Worm (Caenorhabditis elegans) whole organism, L2 larva: ENCODE data around the gene C13A2.10.

Experiments used
- C34F6.9 ChIP-seq: fragments of 150-350 bp; optimal IDR thresholded peaks from 2 replicates; lab custom pipeline; 2014; ENCODE audit warnings: missing biosample characterization, missing genetic modification characterization
- F13H6.1 ChIP-seq: sonication (generic microtip); optimal IDR thresholded peaks from 2 replicates; lab custom pipeline; 2016; ENCODE audit warnings: missing genetic modification characterization, missing compliant biosample characterization
- Y55F3AM.14 ChIP-seq: fragments of 200-800 bp; sonication (Bioruptor generic); optimal IDR thresholded peaks from 2 replicates; lab custom pipeline; 2018; ENCODE audit warnings: mild to moderate bottlenecking, missing genetic modification characterization, missing compliant biosample characterization
- ZK546.5 ChIP-seq: sonication (generic microtip); optimal IDR thresholded peaks from 2 replicates; lab custom pipeline; 2017; ENCODE audit warnings: missing biosample characterization, missing genetic modification characterization
- alr-1 ChIP-seq: fragments of 150-350 bp; optimal IDR thresholded peaks from 2 replicates; lab custom pipeline; 2014; ENCODE audit warnings: missing biosample characterization, missing genetic modification characterization
- aly-2 ChIP-seq: fragments of 150-350 bp; optimal IDR thresholded peaks from 2 replicates; lab custom pipeline; 2014; ENCODE audit warnings: missing biosample characterization, missing genetic modification characterization
- ama-1 ChIP-seq: fragments of 150-350 bp; optimal IDR thresholded peaks from 2 replicates; lab custom pipeline; 2018; ENCODE audit warnings: inconsistent platforms
- blmp-1 ChIP-seq: sonication (generic microtip); optimal IDR thresholded peaks from 2 replicates; lab custom pipeline; 2017; ENCODE audit warnings: missing genetic modification characterization, mild to moderate bottlenecking, missing compliant biosample characterization, antibody characterized with exemption, moderate library complexity; ENCODE audit not compliant: insufficient read depth
- ceh-82 ChIP-seq: fragments of 150-350 bp; optimal IDR thresholded peaks from 2 replicates; lab custom pipeline; 2014; ENCODE audit warnings: missing biosample characterization, missing genetic modification characterization
- crh-2 ChIP-seq: sonication (generic microtip); optimal IDR thresholded peaks from 2 replicates; lab custom pipeline; 2017; ENCODE audit warnings: missing biosample characterization, missing genetic modification characterization
- egl-27 ChIP-seq: sonication (generic microtip); optimal IDR thresholded peaks from 3 replicates; lab custom pipeline; 2017; ENCODE audit warnings: missing biosample characterization, missing genetic modification reagents, missing genetic modification characterization
- elt-1 ChIP-seq: fragments of 150-350 bp; optimal IDR thresholded peaks from 2 replicates; lab custom pipeline; 2014; ENCODE audit warnings: missing biosample characterization, missing genetic modification characterization
- fos-1 ChIP-seq: fragments of 150-350 bp; optimal IDR thresholded peaks from 2 replicates; lab custom pipeline; 2014; ENCODE audit warnings: missing biosample characterization, missing genetic modification characterization
- gmeb-1 ChIP-seq: fragments of 150-350 bp; optimal IDR thresholded peaks from 2 replicates; lab custom pipeline; 2014; ENCODE audit warnings: missing biosample characterization, missing genetic modification characterization
- lin-11 ChIP-seq: fragments of 150-350 bp; sonication (generic microtip); optimal IDR thresholded peaks from 2 replicates; lab custom pipeline; 2014; ENCODE audit warnings: missing biosample characterization, missing genetic modification characterization, inconsistent platforms, mixed read lengths
- lin-13 ChIP-seq: fragments of 150-350 bp; optimal IDR thresholded peaks from 2 replicates; lab custom pipeline; 2014; ENCODE audit warnings: missing biosample characterization, missing genetic modification reagents, missing genetic modification characterization
- lsy-2 ChIP-seq, 2 experiments: fragments of 150-350 bp in 1 of 2; sonication (generic microtip) in 1 of 2; optimal IDR thresholded peaks; 2 replicates each; lab custom pipeline; 2014 to 2017; ENCODE audit warnings: missing biosample characterization in 2 of 2, missing genetic modification characterization in 2 of 2
- mab-5 ChIP-seq: fragments of 150-350 bp; optimal IDR thresholded peaks from 2 replicates; lab custom pipeline; 2014; ENCODE audit warnings: missing biosample characterization, missing genetic modification characterization
- nhr-10 ChIP-seq: sonication (generic microtip); optimal IDR thresholded peaks from 2 replicates; lab custom pipeline; 2017; ENCODE audit warnings: missing biosample characterization, missing genetic modification characterization
- nhr-12 ChIP-seq: fragments of 150-350 bp; optimal IDR thresholded peaks from 2 replicates; lab custom pipeline; 2014; ENCODE audit warnings: missing biosample characterization, missing genetic modification characterization
- nhr-129 ChIP-seq: fragments of 150-350 bp; optimal IDR thresholded peaks from 2 replicates; lab custom pipeline; 2014; ENCODE audit warnings: missing biosample characterization, missing genetic modification characterization
- nhr-21 ChIP-seq: fragments of 150-350 bp; optimal IDR thresholded peaks from 2 replicates; lab custom pipeline; 2014; ENCODE audit warnings: missing biosample characterization, missing genetic modification characterization
- nhr-23 ChIP-seq: fragments of 150-350 bp; optimal IDR thresholded peaks from 2 replicates; lab custom pipeline; 2014; ENCODE audit warnings: missing biosample characterization, missing genetic modification reagents, missing genetic modification characterization
- nhr-25 ChIP-seq: fragments of 150-350 bp; sonication (generic microtip); optimal IDR thresholded peaks from 3 replicates; lab custom pipeline; 2014; ENCODE audit warnings: missing biosample characterization, missing genetic modification characterization
- nhr-77 ChIP-seq: fragments of 150-350 bp; optimal IDR thresholded peaks from 2 replicates; lab custom pipeline; 2014; ENCODE audit warnings: missing biosample characterization, missing genetic modification characterization
- peb-1 ChIP-seq: fragments of 150-350 bp; optimal IDR thresholded peaks from 2 replicates; lab custom pipeline; 2014; ENCODE audit warnings: missing biosample characterization, missing genetic modification characterization
- sem-4 ChIP-seq: fragments of 150-350 bp; optimal IDR thresholded peaks from 2 replicates; lab custom pipeline; 2014; ENCODE audit warnings: missing biosample characterization, missing genetic modification reagents, missing genetic modification characterization
- sma-3 ChIP-seq: sonication (generic microtip); optimal IDR thresholded peaks from 2 replicates; lab custom pipeline; 2016; ENCODE audit warnings: missing genetic modification reagents, missing genetic modification characterization, missing compliant biosample characterization
- sma-9 ChIP-seq, 2 experiments: fragments of 150-350 bp in 1 of 2; sonication (generic microtip) in 1 of 2; optimal IDR thresholded peaks; 2 replicates each; lab custom pipeline; 2014 to 2016; ENCODE audit warnings: missing genetic modification characterization in 2 of 2, mild to moderate bottlenecking in 1 of 2, missing biosample characterization in 1 of 2, missing compliant biosample characterization in 1 of 2, missing genetic modification reagents in 1 of 2, moderate library complexity in 1 of 2
- snpc-4 ChIP-seq: fragments of 150-350 bp; optimal IDR thresholded peaks from 2 replicates; lab custom pipeline; 2014; ENCODE audit warnings: missing biosample characterization, missing genetic modification characterization
- unc-39 ChIP-seq: fragments of 150-350 bp; optimal IDR thresholded peaks from 2 replicates; lab custom pipeline; 2014; ENCODE audit warnings: missing biosample characterization, missing genetic modification characterization
- unc-55 ChIP-seq: fragments of 150-350 bp; sonication (generic microtip); optimal IDR thresholded peaks from 3 replicates; lab custom pipeline; 2014; ENCODE audit warnings: missing biosample characterization, missing genetic modification reagents, missing genetic modification characterization
- unc-62 ChIP-seq: fragments of 150-350 bp; optimal IDR thresholded peaks from 2 replicates; lab custom pipeline; 2014; ENCODE audit warnings: missing biosample characterization, missing genetic modification reagents, missing genetic modification characterization
- ztf-11 ChIP-seq: sonication (generic microtip); optimal IDR thresholded peaks from 2 replicates; lab custom pipeline; 2017; ENCODE audit warnings: missing biosample characterization, missing genetic modification characterization
- ztf-4 ChIP-seq: fragments of 150-350 bp; optimal IDR thresholded peaks from 2 replicates; lab custom pipeline; 2014; ENCODE audit warnings: missing biosample characterization, missing genetic modification characterization

Gene C13A2.10

DNA sequence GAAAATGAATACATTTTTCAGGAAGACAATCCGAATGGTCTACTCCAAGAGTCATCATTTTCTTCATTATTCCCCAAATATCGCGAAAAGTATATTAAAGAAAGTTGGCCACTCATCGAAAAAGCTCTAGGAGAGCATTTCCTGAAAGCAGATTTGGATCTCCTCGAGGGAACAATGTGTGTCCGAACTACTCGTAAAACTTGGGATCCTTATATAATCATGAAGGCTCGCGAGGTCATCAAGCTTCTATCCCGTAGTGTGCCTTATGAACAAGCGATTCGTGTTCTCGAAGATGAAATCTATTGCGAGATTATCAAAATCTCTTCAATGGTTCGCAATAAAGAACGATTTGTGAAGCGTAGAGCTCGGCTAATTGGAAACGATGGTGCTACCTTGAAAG lies 43.4 kb downstream of the C13A2.10 start:
- TF ChIP-seq ztf-11: no peak
- no peak for TF ChIP-seq nhr-23 (tag; lab: Kevin White, UChicago)
- no peak for TF ChIP-seq nhr-129 (tag; lab: Kevin White, UChicago)
- no peak for TF ChIP-seq snpc-4 (tag; lab: Kevin White, UChicago)
- TF ChIP-seq nhr-21: no peak
- no peak for TF ChIP-seq fos-1 (tag; lab: Kevin White, UChicago)
- TF ChIP-seq peb-1 (tag; lab: Kevin White, UChicago): no peak
- no peak for TF ChIP-seq sma-9 (GFP tag; optimal IDR thresholded peaks at IDR 0.05; lab: Kevin White, UChicago)
- no peak for TF ChIP-seq sma-9 (tag; optimal IDR thresholded peaks at IDR 0.05; lab: Kevin White, UChicago)
- TF ChIP-seq ama-1 (lab: Kevin White, UChicago): no peak
- TF ChIP-seq sem-4 (tag; lab: Kevin White, UChicago): no peak

DNA sequence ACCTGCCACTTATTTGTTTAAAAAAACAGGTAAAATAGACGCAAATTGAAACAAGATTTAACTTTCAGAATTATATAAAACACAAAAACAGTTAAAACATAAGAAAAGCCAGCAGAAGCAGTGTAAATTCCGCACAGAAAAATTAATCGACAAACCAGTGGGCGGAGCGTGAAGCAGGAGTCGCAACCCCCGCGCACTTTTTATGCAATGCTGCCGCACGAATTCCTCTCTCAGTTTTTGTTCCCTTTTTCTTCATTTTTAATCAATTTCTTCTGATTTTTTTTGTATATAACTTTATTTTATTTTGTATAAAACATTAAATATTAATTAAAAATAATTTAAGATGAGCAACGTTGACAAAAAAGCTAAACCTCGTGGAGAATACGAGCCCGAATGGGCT lies 44.0 kb downstream of the C13A2.10 start, which contains the start of the genes gei-6 and krr-1:
gei-6 (minus strand) TSS at position 2 of the 400 bp plus-strand sequence.
krr-1 (plus strand) TSS at position 344 of the 400 bp plus-strand sequence.
- TF ChIP-seq nhr-12 (tag; lab: Kevin White, UChicago): no peak
- TF ChIP-seq Y55F3AM.14: no peak
- TF ChIP-seq lsy-2 (tag; optimal IDR thresholded peaks at IDR 0.05; lab: Kevin White, UChicago): peak in 1 of 2 experiments; percentile 54
- TF ChIP-seq lin-11 (tag; lab: Kevin White, UChicago): peak; percentile 59
- no peak for TF ChIP-seq unc-62 (GFP tag; lab: Kevin White, UChicago)
- no peak for TF ChIP-seq nhr-10 (tag; lab: Kevin White, UChicago)
- no peak for TF ChIP-seq nhr-25 (tag; lab: Kevin White, UChicago)
- TF ChIP-seq sem-4 (tag; lab: Kevin White, UChicago): peak; percentile 52
- peak; percentile 49 for TF ChIP-seq mab-5 (tag; lab: Kevin White, UChicago)
- TF ChIP-seq nhr-23 (tag; lab: Kevin White, UChicago): no peak
- TF ChIP-seq nhr-129 (tag; lab: Kevin White, UChicago): peak; percentile 16
- TF ChIP-seq lin-13 (GFP tag; lab: Kevin White, UChicago): peak; percentile 10
- no peak for TF ChIP-seq egl-27 (tag; lab: Kevin White, UChicago)
- no peak for TF ChIP-seq ZK546.5 (tag; lab: Kevin White, UChicago)
- peak; percentile 79 for TF ChIP-seq unc-55
- TF ChIP-seq unc-39 (tag; lab: Kevin White, UChicago): no peak
- peak; percentile 75 for TF ChIP-seq gmeb-1 (tag; lab: Kevin White, UChicago)
- TF ChIP-seq alr-1: no peak
- no peak for TF ChIP-seq aly-2 (tag; lab: Kevin White, UChicago)
- peak; percentile 15 for TF ChIP-seq fos-1 (tag; lab: Kevin White, UChicago)
- TF ChIP-seq sma-3 (GFP tag; lab: Kevin White, UChicago): peak; percentile 43
- peak; percentile 47 for TF ChIP-seq sma-9 (GFP tag; optimal IDR thresholded peaks at IDR 0.05; lab: Kevin White, UChicago)
- TF ChIP-seq sma-9 (tag; optimal IDR thresholded peaks at IDR 0.05; lab: Kevin White, UChicago): no peak
- TF ChIP-seq nhr-77 (tag; lab: Kevin White, UChicago): no peak
- no peak for TF ChIP-seq snpc-4 (tag; lab: Kevin White, UChicago)
- peak; percentile 46 for TF ChIP-seq F13H6.1 (tag; lab: Kevin White, UChicago)
- TF ChIP-seq C34F6.9 (tag; lab: Kevin White, UChicago): peak; percentile 29
- no peak for TF ChIP-seq ceh-82 (tag; lab: Kevin White, UChicago)

DNA sequence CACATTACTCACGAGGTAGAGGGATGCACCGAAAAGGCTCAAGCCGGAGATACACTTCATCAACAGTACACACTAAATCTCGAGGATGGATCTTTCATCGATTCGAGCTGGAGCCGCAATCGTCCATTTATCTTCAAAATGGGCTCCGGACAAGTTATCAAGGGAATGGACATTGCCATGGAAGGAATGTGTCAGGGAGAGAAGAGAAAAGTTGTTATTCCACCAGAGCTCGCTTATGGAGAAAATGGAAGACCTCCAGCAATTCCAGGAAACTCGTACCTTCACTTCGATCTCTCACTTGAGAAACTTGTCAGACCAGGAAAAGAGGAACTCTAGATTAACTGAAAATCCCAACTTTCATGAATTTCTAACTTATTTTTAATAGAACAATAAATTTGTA lies 49.0 kb downstream of the C13A2.10 start:
- TF ChIP-seq unc-62 (GFP tag; lab: Kevin White, UChicago) (no peak), lin-13 (GFP tag; lab: Kevin White, UChicago) (no peak), sem-4 (tag; lab: Kevin White, UChicago) (no peak), ztf-4 (tag; lab: Kevin White, UChicago) (no peak), nhr-77 (tag; lab: Kevin White, UChicago) (no peak), nhr-25 (tag; lab: Kevin White, UChicago) (no peak), blmp-1 (tag; lab: Kevin White, UChicago) (no peak), nhr-23 (tag; lab: Kevin White, UChicago) (no peak), lin-11 (tag; lab: Kevin White, UChicago) (no peak), ztf-11 (no peak)

DNA sequence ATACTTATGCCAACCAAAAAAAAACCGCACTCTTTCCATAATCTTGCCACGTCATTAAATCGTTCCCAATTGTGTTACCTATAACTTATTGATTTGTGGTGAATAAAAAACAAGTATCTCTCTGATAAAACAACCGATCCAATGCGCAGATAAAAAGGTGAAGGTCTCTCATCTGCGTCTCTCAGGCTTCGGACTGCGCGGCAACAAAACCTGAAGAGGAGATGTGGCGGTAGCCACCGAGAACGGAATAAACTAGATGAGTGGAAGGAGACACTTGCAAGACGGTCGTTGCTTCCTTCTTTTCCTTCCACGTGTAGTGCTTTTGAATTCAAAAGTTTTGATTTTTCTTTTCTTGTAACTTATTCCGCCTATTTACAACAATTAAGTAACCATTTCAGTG lies 49.9 kb downstream of the C13A2.10 start, which contains the start of gene fkb-3:
fkb-3 (plus strand) TSS at position 277 of the 400 bp plus-strand sequence.
- no peak for TF ChIP-seq nhr-25 (tag; lab: Kevin White, UChicago)
- TF ChIP-seq lsy-2 (tag; optimal IDR thresholded peaks at IDR 0.05; lab: Kevin White, UChicago): no peak
- peak; percentile 24 for TF ChIP-seq nhr-21
- TF ChIP-seq nhr-12 (tag; lab: Kevin White, UChicago): no peak
- TF ChIP-seq nhr-129 (tag; lab: Kevin White, UChicago): no peak
- TF ChIP-seq crh-2 (tag; lab: Kevin White, UChicago): peak; percentile 14
- TF ChIP-seq Y55F3AM.14: no peak
- TF ChIP-seq elt-1 (tag; lab: Kevin White, UChicago): no peak
